Worm (Caenorhabditis elegans) whole organism, L4 larva: ENCODE results near the gene srbc-79.

Experiments
- F44E2.7 ChIP-seq: fragments of 200-800 bp; sonication (Bioruptor generic); IDR thresholded peaks from 2 replicates; pipeline ENCODE4 v2.1.2; 2022; ENCODE audit warnings: missing genetic modification characterization, missing compliant biosample characterization
- aha-1 ChIP-seq: fragments of 150-350 bp; peaks from one replicate; lab custom pipeline; 2014; ENCODE audit warnings: missing biosample characterization, missing genetic modification characterization
- aly-2 ChIP-seq: sonication (generic microtip); optimal IDR thresholded peaks from 2 replicates; lab custom pipeline; 2018; ENCODE audit warnings: missing biosample characterization, missing genetic modification characterization
- arid-1 ChIP-seq: fragments of 200-800 bp; sonication (Bioruptor generic); conservative IDR thresholded peaks from 2 replicates; pipeline ENCODE4 v1.3.6; 2022; ENCODE audit warnings: missing genetic modification reagents, missing genetic modification characterization, missing compliant biosample characterization
- ceh-28 ChIP-seq: fragments of 150-350 bp; optimal IDR thresholded peaks from 2 replicates; lab custom pipeline; 2014; ENCODE audit warnings: missing biosample characterization, missing genetic modification reagents, missing genetic modification characterization
- ceh-44 ChIP-seq: fragments of 200-800 bp; sonication (Bioruptor generic); IDR thresholded peaks from 2 replicates; pipeline ENCODE4 v1.3.6; 2022; ENCODE audit warnings: missing genetic modification reagents, missing genetic modification characterization, missing compliant biosample characterization
- ceh-62 ChIP-seq: sonication (generic microtip); optimal IDR thresholded peaks from 2 replicates; lab custom pipeline; 2017; ENCODE audit warnings: missing biosample characterization, missing genetic modification characterization
- ctbp-1 ChIP-seq: fragments of 200-800 bp; sonication (Bioruptor generic); IDR thresholded peaks from 2 replicates; pipeline ENCODE4 v1.3.6; 2022; ENCODE audit warnings: missing genetic modification reagents, missing genetic modification characterization, missing compliant biosample characterization
- dmd-6 ChIP-seq: fragments of 200-800 bp; sonication (Bioruptor generic); IDR thresholded peaks from 2 replicates; pipeline ENCODE4 v1.3.6; 2022; ENCODE audit warnings: missing genetic modification reagents, missing genetic modification characterization, missing compliant biosample characterization
- dmd-8 ChIP-seq: fragments of 200-800 bp; sonication (Bioruptor generic); IDR thresholded peaks from 2 replicates; pipeline ENCODE4 v1.3.6; 2022; ENCODE audit warnings: missing genetic modification characterization, missing compliant biosample characterization
- duxl-1 ChIP-seq: sonication (generic microtip); optimal IDR thresholded peaks from 2 replicates; lab custom pipeline; 2016; ENCODE audit warnings: mild to moderate bottlenecking, missing genetic modification characterization, moderate library complexity, missing compliant biosample characterization; ENCODE audit not compliant: poor library complexity
- dve-1 ChIP-seq: sonication (generic microtip); optimal IDR thresholded peaks from 2 replicates; lab custom pipeline; 2017; ENCODE audit warnings: antibody characterized with exemption, mild to moderate bottlenecking, missing genetic modification characterization, missing compliant biosample characterization; ENCODE audit not compliant: insufficient read depth
- gei-8 ChIP-seq: fragments of 200-800 bp; sonication (Bioruptor generic); optimal IDR thresholded peaks from 2 replicates; lab custom pipeline; 2018; ENCODE audit warnings: mild to moderate bottlenecking, missing genetic modification characterization, missing compliant biosample characterization
- hlh-30 ChIP-seq: sonication (generic microtip); optimal IDR thresholded peaks from 2 replicates; lab custom pipeline; 2017; ENCODE audit warnings: antibody characterized with exemption, mild to moderate bottlenecking, missing genetic modification characterization, missing compliant biosample characterization; ENCODE audit not compliant: insufficient read depth
- hmg-1.1 ChIP-seq: fragments of 200-800 bp; sonication (Bioruptor generic); IDR thresholded peaks from 2 replicates; pipeline ENCODE4 v1.3.6; 2022; ENCODE audit warnings: missing genetic modification reagents, missing genetic modification characterization, missing compliant biosample characterization
- jun-1 ChIP-seq: fragments of 150-350 bp; optimal IDR thresholded peaks from 2 replicates; lab custom pipeline; 2014; ENCODE audit warnings: missing biosample characterization, missing genetic modification reagents, missing genetic modification characterization
- lin-1 ChIP-seq: fragments of 200-800 bp; sonication (Bioruptor generic); IDR thresholded peaks from 2 replicates; pipeline ENCODE4 v1.3.6; 2022; ENCODE audit warnings: missing genetic modification reagents, missing genetic modification characterization, missing compliant biosample characterization
- lsy-2 ChIP-seq, 2 experiments: fragments of 150-350 bp in 1 of 2; sonication (generic microtip) in 1 of 2; optimal IDR thresholded peaks; 2 replicates each; lab custom pipeline; 2014 to 2017; ENCODE audit warnings: missing biosample characterization in 2 of 2, missing genetic modification characterization in 2 of 2
- mdl-1 ChIP-seq, 2 experiments: fragments of 150-350 bp in 1 of 2; sonication (generic microtip) in 1 of 2; optimal IDR thresholded peaks; 2 replicates each; lab custom pipeline; 2014 to 2017; ENCODE audit warnings: missing biosample characterization in 2 of 2, missing genetic modification characterization in 2 of 2
- mes-2 ChIP-seq: sonication (generic microtip); optimal IDR thresholded peaks from 2 replicates; lab custom pipeline; 2016; ENCODE audit warnings: missing genotype, mild to moderate bottlenecking, missing genetic modification characterization, missing compliant biosample characterization; ENCODE audit not compliant: poor library complexity, severe bottlenecking
- mxl-3 ChIP-seq: fragments of 200-800 bp; sonication (Bioruptor generic); optimal IDR thresholded peaks from 2 replicates; lab custom pipeline; 2018; ENCODE audit warnings: mild to moderate bottlenecking, missing genetic modification characterization, missing compliant biosample characterization
- nhr-11 ChIP-seq: fragments of 150-350 bp; optimal IDR thresholded peaks from 2 replicates; lab custom pipeline; 2014; ENCODE audit warnings: missing biosample characterization, missing genetic modification characterization
- nhr-111 ChIP-seq: fragments of 200-800 bp; sonication (Bioruptor generic); optimal IDR thresholded peaks from 2 replicates; lab custom pipeline; 2018; ENCODE audit warnings: mild to moderate bottlenecking, missing genetic modification characterization, missing compliant biosample characterization
- nhr-28 ChIP-seq: fragments of 150-350 bp; optimal IDR thresholded peaks from 2 replicates; lab custom pipeline; 2014; ENCODE audit warnings: missing biosample characterization, missing genetic modification characterization
- nhr-6 ChIP-seq: fragments of 150-350 bp; optimal IDR thresholded peaks from 2 replicates; lab custom pipeline; 2014; ENCODE audit warnings: missing biosample characterization, missing genetic modification characterization
- pha-4 ChIP-seq, 2 experiments: fragments of 150-350 bp in 1 of 2; fragments of 200-800 bp in 1 of 2; sonication (Bioruptor generic) in 1 of 2; IDR thresholded peaks in 1 of 2; optimal IDR thresholded peaks in 1 of 2; 2 replicates each; pipeline versions ENCODE4 v1.3.6 to Lab custom; 2014 to 2022; ENCODE audit warnings: missing genetic modification characterization in 2 of 2, missing genetic modification reagents in 2 of 2, missing biosample characterization in 1 of 2, missing compliant biosample characterization in 1 of 2
- php-3 ChIP-seq: fragments of 200-800 bp; sonication (Bioruptor generic); IDR thresholded peaks from 2 replicates; pipeline ENCODE4 v1.3.6; 2022; ENCODE audit warnings: missing genetic modification reagents, missing genetic modification characterization, missing compliant biosample characterization
- rbr-2 ChIP-seq: sonication (generic microtip); optimal IDR thresholded peaks from 2 replicates; lab custom pipeline; 2016; ENCODE audit warnings: missing genotype, missing genetic modification characterization, missing compliant biosample characterization
- saeg-2 ChIP-seq: fragments of 200-800 bp; sonication (Bioruptor generic); IDR thresholded peaks from 2 replicates; pipeline ENCODE4 v1.3.6; 2022; ENCODE audit warnings: missing genetic modification reagents, missing genetic modification characterization, missing compliant biosample characterization
- snpc-1.2 ChIP-seq: fragments of 200-800 bp; sonication (Bioruptor generic); IDR thresholded peaks from 2 replicates; pipeline ENCODE4 v1.3.6; 2022; ENCODE audit warnings: missing genetic modification reagents, missing genetic modification characterization, missing compliant biosample characterization
- unc-130 ChIP-seq: sonication (generic microtip); optimal IDR thresholded peaks from 2 replicates; lab custom pipeline; 2016; ENCODE audit warnings: missing genetic modification reagents, missing genetic modification characterization, missing compliant biosample characterization
- vab-7 ChIP-seq: fragments of 200-800 bp; sonication (Bioruptor generic); IDR thresholded peaks from 2 replicates; pipeline ENCODE4 v1.3.6; 2022; ENCODE audit warnings: missing genetic modification reagents, missing genetic modification characterization, missing compliant biosample characterization
- zfp-3 ChIP-seq: fragments of 200-800 bp; sonication (Bioruptor generic); conservative IDR thresholded peaks from 2 replicates; pipeline ENCODE4 v1.3.6; 2022; ENCODE audit warnings: missing genetic modification reagents, missing genetic modification characterization, missing compliant biosample characterization
- ztf-11 ChIP-seq: fragments of 150-350 bp; optimal IDR thresholded peaks from 2 replicates; lab custom pipeline; 2014; ENCODE audit warnings: missing biosample characterization, missing genetic modification characterization

srbc-79 gene

ce11 chrV:20476981-20477380, 15.3 kb downstream of the srbc-79 start:
- no peak for TF ChIP-seq duxl-1 (tag; lab: Kevin White, UChicago)
- no peak for TF ChIP-seq pha-4 (GFP tag; IDR thresholded peaks at IDR 0.05; lab: Robert Waterston, UW)
- no peak for TF ChIP-seq pha-4 (tag; optimal IDR thresholded peaks at IDR 0.05; lab: Kevin White, UChicago)
- peak in 1 of 2 experiments; percentile 50 for TF ChIP-seq lsy-2 (tag; optimal IDR thresholded peaks at IDR 0.05; lab: Kevin White, UChicago)

ce11 chrV:20476514-20476913, 15.8 kb downstream of the srbc-79 start:
- TF ChIP-seq saeg-2 (GFP tag; lab: Robert Waterston, UW), result no peak
- peak; percentile 15 for TF ChIP-seq unc-130

DNA sequence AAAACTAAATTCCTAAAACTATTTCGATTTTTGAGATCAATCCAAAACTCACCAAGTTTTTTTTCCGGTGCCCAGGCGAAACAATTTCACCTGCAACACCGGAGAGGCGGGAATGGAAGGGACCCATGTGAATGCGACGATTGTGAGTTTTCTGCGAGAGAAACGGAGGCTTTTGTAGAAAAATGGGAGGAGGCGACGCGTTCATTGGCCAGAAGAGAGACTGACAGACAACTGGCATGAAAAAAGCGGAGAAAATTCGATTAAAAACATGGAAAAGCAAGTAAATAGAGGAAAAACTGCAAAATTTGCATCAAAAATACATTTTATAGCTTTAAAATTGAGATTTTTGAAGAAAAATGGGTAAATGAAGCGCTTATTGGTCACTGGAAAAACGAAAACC, 16.5 kb downstream of the srbc-79 start, which contains the start of gene B0250.7:
TSS of gene B0250.7 (minus strand) at position 232 of the 400 bp plus-strand sequence.
- TF ChIP-seq lin-1 (GFP tag; lab: Robert Waterston, UW), result no peak
- no peak for TF ChIP-seq pha-4 (GFP tag; IDR thresholded peaks at IDR 0.05; lab: Robert Waterston, UW)
- no peak for TF ChIP-seq pha-4 (tag; optimal IDR thresholded peaks at IDR 0.05; lab: Kevin White, UChicago)
- no peak for TF ChIP-seq jun-1 (tag; lab: Kevin White, UChicago)
- no peak for TF ChIP-seq vab-7 (GFP tag; lab: Robert Waterston, UW)
- TF ChIP-seq ceh-44 (GFP tag; lab: Robert Waterston, UW), result no peak
- no peak for TF ChIP-seq dmd-8 (GFP tag; lab: Robert Waterston, UW)
- TF ChIP-seq zfp-3 (GFP tag; lab: Robert Waterston, UW), result no peak
- TF ChIP-seq snpc-1.2 (GFP tag; lab: Robert Waterston, UW), result no peak
- TF ChIP-seq hmg-1.1 (GFP tag; lab: Robert Waterston, UW), result no peak
- TF ChIP-seq aly-2 (tag; lab: Kevin White, UChicago), result no peak
- TF ChIP-seq, all 104 proteins: peak for 0

DNA sequence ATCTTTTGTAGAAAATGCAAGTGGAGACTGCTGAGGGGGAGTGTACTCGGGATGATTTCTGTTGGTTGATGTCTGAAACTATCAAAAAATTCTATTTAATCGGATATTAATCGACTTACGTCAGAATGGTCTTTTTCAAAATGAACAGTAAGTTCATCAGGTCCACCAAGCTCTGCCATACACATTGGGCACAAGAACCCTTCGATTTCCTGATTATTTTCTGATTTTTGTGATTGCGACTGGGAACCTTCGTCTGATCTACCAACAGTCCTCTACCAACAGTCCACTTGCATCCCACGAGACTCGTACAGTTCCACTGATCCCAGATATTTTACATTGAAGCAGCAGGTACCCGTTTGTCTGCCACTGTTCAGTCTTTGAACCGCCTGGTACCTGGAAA, 17.3 kb downstream of the srbc-79 start:
- no peak for TF ChIP-seq nhr-111
- TF ChIP-seq dve-1 (tag; lab: Kevin White, UChicago), result no peak
- no peak for TF ChIP-seq ceh-62
- TF ChIP-seq aha-1 (tag; lab: Kevin White, UChicago), result peak; percentile 92
- TF ChIP-seq F44E2.7 (GFP tag; lab: Robert Waterston, UW), result 0 out of 2 replicates have a peak, but pooled peaks have one; percentile 43
- no peak for TF ChIP-seq nhr-11 (tag; lab: Kevin White, UChicago)
- TF ChIP-seq ceh-28 (tag; lab: Kevin White, UChicago), result no peak
- TF ChIP-seq arid-1 (GFP tag; lab: Robert Waterston, UW), result no peak

ce11 chrV:20470385-20470784, 21.9 kb downstream of the srbc-79 start, which contains the start of gene B0250.8:
Gene B0250.8, minus strand, starts transcription at chrV:20470485.
- TF ChIP-seq ztf-11 (no peak), mdl-1 (tag; optimal IDR thresholded peaks at IDR 0.05; lab: Kevin White, UChicago) (no peak), nhr-28 (tag; lab: Kevin White, UChicago) (no peak), unc-130 (no peak), mxl-3 (GFP tag; lab: Kevin White, UChicago) (no peak), php-3 (GFP tag; lab: Robert Waterston, UW) (no peak), rbr-2 (no peak), gei-8 (GFP tag; lab: Kevin White, UChicago) (no peak), dmd-6 (GFP tag; lab: Robert Waterston, UW) (no peak)

- no peak for TF ChIP-seq ctbp-1 (GFP tag; lab: Robert Waterston, UW)
- no peak for TF ChIP-seq nhr-6 (tag; lab: Kevin White, UChicago)
- no peak for TF ChIP-seq mxl-3 (GFP tag; lab: Kevin White, UChicago)
- TF ChIP-seq mes-2, result no peak
- peak; percentile 49 for TF ChIP-seq hlh-30 (tag; lab: Kevin White, UChicago)
- TF ChIP-seq jun-1 (tag; lab: Kevin White, UChicago), result no peak
These were observed 27.5 kb downstream of the srbc-79 start for ce11 chrV:20464778-20465177.
